Worm (Caenorhabditis elegans) whole organism, mixed stage, embryonic: ENCODE data around the gene Y38H6C.24.

Source experiments
- bed-3 ChIP-seq: fragments of 200-800 bp; sonication (Bioruptor generic); optimal IDR thresholded peaks from 3 replicates; lab custom pipeline; 2018; ENCODE audit warnings: mild to moderate bottlenecking, missing genetic modification characterization, moderate library complexity, missing compliant biosample characterization
- blmp-1 ChIP-seq: fragments of 150-350 bp; optimal IDR thresholded peaks from 2 replicates; lab custom pipeline; 2014; ENCODE audit warnings: missing biosample characterization, missing genetic modification characterization
- ceh-83 ChIP-seq: fragments of 200-800 bp; sonication (Bioruptor generic); optimal IDR thresholded peaks from 2 replicates; lab custom pipeline; 2018; ENCODE audit warnings: mild to moderate bottlenecking, missing genetic modification characterization, missing compliant biosample characterization
- ces-1 ChIP-seq: fragments of 150-350 bp; optimal IDR thresholded peaks from 2 replicates; lab custom pipeline; 2014; ENCODE audit warnings: missing biosample characterization, missing genetic modification reagents, missing genetic modification characterization
- elt-3 ChIP-seq: fragments of 150-350 bp; optimal IDR thresholded peaks from 2 replicates; lab custom pipeline; 2014; ENCODE audit warnings: missing biosample characterization, missing genetic modification characterization
- lin-13 ChIP-seq: fragments of 150-350 bp; optimal IDR thresholded peaks from 2 replicates; lab custom pipeline; 2014; ENCODE audit warnings: missing biosample characterization, missing genetic modification characterization
- mep-1 ChIP-seq: fragments of 150-350 bp; optimal IDR thresholded peaks from 2 replicates; lab custom pipeline; 2017; ENCODE audit warnings: missing biosample characterization, missing genetic modification reagents, missing genetic modification characterization, inconsistent platforms
- nhr-12 ChIP-seq: fragments of 150-350 bp; optimal IDR thresholded peaks from 2 replicates; lab custom pipeline; 2014; ENCODE audit warnings: missing biosample characterization, missing genetic modification characterization
- nhr-237 ChIP-seq: fragments of 150-350 bp; optimal IDR thresholded peaks from 2 replicates; lab custom pipeline; 2014; ENCODE audit warnings: missing biosample characterization, missing genetic modification characterization
- nhr-28 ChIP-seq: fragments of 150-350 bp; optimal IDR thresholded peaks from 2 replicates; lab custom pipeline; 2014; ENCODE audit warnings: missing biosample characterization, missing genetic modification characterization
- snpc-4 ChIP-seq: fragments of 150-350 bp; optimal IDR thresholded peaks from 2 replicates; lab custom pipeline; 2014; ENCODE audit warnings: missing biosample characterization, missing genetic modification characterization
- unc-62 ChIP-seq: fragments of 150-350 bp; optimal IDR thresholded peaks from 2 replicates; lab custom pipeline; 2014; ENCODE audit warnings: missing biosample characterization, missing genetic modification reagents, missing genetic modification characterization

DNA sequence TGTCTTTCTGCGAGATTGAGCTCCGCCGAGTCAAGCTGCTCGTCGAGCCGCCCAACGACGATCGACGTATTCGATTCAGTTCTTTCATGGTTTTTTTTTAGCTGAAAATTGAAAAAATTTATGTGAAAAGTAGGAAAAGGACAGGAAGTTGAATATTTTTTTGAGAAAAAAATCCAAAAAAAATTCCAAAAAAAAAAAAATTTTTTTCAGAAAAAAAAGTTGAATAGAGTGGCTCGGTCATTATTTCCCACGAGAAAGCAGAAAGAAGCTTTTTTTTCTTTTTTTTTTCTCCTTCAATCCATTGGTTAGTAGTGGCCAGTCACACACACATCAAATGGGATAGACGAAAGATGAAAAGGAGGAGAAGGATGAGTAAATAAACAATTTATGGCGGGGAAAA lies 41.0 kb upstream of the Y38H6C.24 start, which contains the start of gene dhcr-7:
- TF ChIP-seq nhr-12 (tag; lab: Kevin White, UChicago) (no peak), snpc-4 (tag; lab: Kevin White, UChicago) (no peak), nhr-237 (tag; lab: Kevin White, UChicago) (no peak), nhr-28 (no peak), elt-3 (tag; lab: Kevin White, UChicago) (no peak), ceh-83 (no peak), unc-62 (GFP tag; lab: Kevin White, UChicago) (no peak), mep-1 (tag; lab: Kevin White, UChicago) (no peak), ces-1 (no peak), bed-3 (GFP tag; lab: Kevin White, UChicago) (no peak), blmp-1 (tag; lab: Kevin White, UChicago) (no peak), lin-13 (tag; lab: Kevin White, UChicago) (no peak)
